Worm (Caenorhabditis elegans) whole organism, L4/young adult: ENCODE results near the gene D2023.4.

ENCODE experiments used
- W03F9.2 ChIP-seq: fragments of 150-350 bp; optimal IDR thresholded peaks from 2 replicates; lab custom pipeline; 2014; ENCODE audit warnings: missing biosample characterization, missing genetic modification characterization
- dao-5 ChIP-seq: sonication (generic microtip); optimal IDR thresholded peaks from 2 replicates; lab custom pipeline; 2016; ENCODE audit warnings: missing genotype, missing genetic modification characterization, moderate library complexity, missing compliant biosample characterization

ce11 chrV:11868142-11868541 lies 42.6 kb upstream of the D2023.4 start, which contains the start of gene R13H4.7:
- TF ChIP-seq dao-5 (no peak), W03F9.2 (no peak)
